Fruit fly (Drosophila melanogaster) S2 (cell line): ENCODE results near the gene capu.

Experiments
- CG8478 ChIP-seq: fragments of >200 bp; optimal IDR thresholded peaks from 2 replicates; lab custom pipeline; 2018
- CTCF ChIP-seq, 2 experiments: fragments of >200 bp; optimal IDR thresholded peaks; 2 replicates each; lab custom pipeline; 2018

DNA sequence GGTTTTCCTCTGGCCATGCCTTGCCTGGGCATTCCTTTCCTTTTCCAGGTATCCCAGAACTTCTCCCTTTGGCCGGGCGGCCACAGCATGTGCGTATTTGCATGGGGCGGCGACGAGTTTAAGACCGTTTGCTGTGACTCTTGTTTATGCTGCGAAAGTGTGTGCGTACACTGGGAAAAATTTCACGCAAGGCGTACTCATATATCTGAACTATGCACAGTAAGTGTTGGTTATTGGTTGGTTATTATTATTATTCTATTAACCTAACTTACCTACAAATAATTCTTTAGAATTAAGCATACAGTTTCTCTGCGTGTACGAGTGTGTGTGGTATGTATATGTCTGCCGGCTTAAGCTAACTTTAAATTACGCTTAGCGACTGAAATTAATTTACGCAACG is 39.4 kb upstream of the capu start:
- TF ChIP-seq CG8478 (no peak), CTCF (optimal IDR thresholded peaks at IDR 0.05; lab: Kevin White, UChicago) (no peak)
